Worm (Caenorhabditis elegans) whole organism, early embryonic: ENCODE data around the gene T27E7.9.

Source experiments
- B0310.2 ChIP-seq: sonication (generic microtip); optimal IDR thresholded peaks from 2 replicates; lab custom pipeline; 2016; ENCODE audit warnings: mild to moderate bottlenecking, missing genetic modification characterization, missing compliant biosample characterization
- F13C5.2 ChIP-seq: sonication (generic microtip); optimal IDR thresholded peaks from 2 replicates; lab custom pipeline; 2017; ENCODE audit warnings: mild to moderate bottlenecking, missing genetic modification characterization, inconsistent platforms, missing compliant biosample characterization
- ama-1 ChIP-seq: fragments of 150-350 bp; optimal IDR thresholded peaks from 2 replicates; lab custom pipeline; 2014
- ceh-13 ChIP-seq: fragments of 200-800 bp; sonication (Bioruptor generic); optimal IDR thresholded peaks from 2 replicates; lab custom pipeline; 2018; ENCODE audit warnings: mild to moderate bottlenecking, missing genetic modification characterization, missing compliant biosample characterization
- ceh-36 ChIP-seq: sonication (generic microtip); optimal IDR thresholded peaks from 2 replicates; lab custom pipeline; 2016; ENCODE audit warnings: missing genetic modification characterization, inconsistent platforms, missing compliant biosample characterization
- ets-7 ChIP-seq: sonication (generic microtip); optimal IDR thresholded peaks from 2 replicates; lab custom pipeline; 2016; ENCODE audit warnings: missing genotype, missing genetic modification characterization, missing compliant biosample characterization
- flt-1 ChIP-seq: fragments of 200-800 bp; sonication (Bioruptor generic); IDR thresholded peaks from 2 replicates; pipeline ENCODE4 v1.3.6; 2022; ENCODE audit warnings: missing genetic modification characterization, missing compliant biosample characterization
- hmbx-1 ChIP-seq: sonication (generic microtip); optimal IDR thresholded peaks from 2 replicates; lab custom pipeline; 2016; ENCODE audit warnings: mild to moderate bottlenecking, missing genetic modification characterization, missing compliant biosample characterization
- hmg-4 ChIP-seq: fragments of 200-800 bp; sonication (Bioruptor generic); optimal IDR thresholded peaks from 2 replicates; lab custom pipeline; 2018; ENCODE audit warnings: mild to moderate bottlenecking, missing genetic modification characterization, missing compliant biosample characterization
- scrt-1 ChIP-seq: fragments of 200-800 bp; sonication (Bioruptor generic); IDR thresholded peaks from 2 replicates; pipeline ENCODE4 v1.3.6; 2022; ENCODE audit warnings: missing genetic modification characterization, missing compliant biosample characterization
- sea-1 ChIP-seq: fragments of 200-800 bp; sonication (Bioruptor generic); conservative IDR thresholded peaks from 2 replicates; pipeline ENCODE4 v1.3.6; 2022; ENCODE audit warnings: missing genetic modification characterization, missing compliant biosample characterization
- tbx-11 ChIP-seq: fragments of 200-800 bp; sonication (Bioruptor generic); IDR thresholded peaks from 2 replicates; pipeline ENCODE4 v1.3.6; 2022; ENCODE audit warnings: missing genetic modification characterization, missing compliant biosample characterization
- tra-4 ChIP-seq: sonication (generic microtip); optimal IDR thresholded peaks from 2 replicates; lab custom pipeline; 2017; ENCODE audit warnings: missing genetic modification characterization, missing compliant biosample characterization

DNA sequence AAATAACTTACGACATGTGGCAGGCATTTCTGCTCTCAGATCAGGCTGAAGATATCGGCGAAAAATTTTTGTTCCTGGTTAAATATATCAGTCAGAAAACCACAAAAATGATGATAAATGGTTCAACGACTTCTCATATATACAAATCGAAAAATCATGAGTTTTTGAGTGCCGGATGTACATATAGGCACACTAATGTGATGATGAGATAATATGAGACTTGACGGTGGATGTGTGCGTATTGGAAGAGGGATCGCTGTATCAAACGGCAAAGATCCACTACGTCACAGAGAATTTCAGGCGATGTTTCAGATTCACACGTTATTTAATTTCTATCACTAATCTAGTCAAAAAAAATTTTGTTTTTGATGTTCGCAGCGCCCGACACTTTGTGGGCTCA, 23.4 kb upstream of the T27E7.9 start, which contains the start of gene glb-34:
- no peak for TF ChIP-seq tra-4 (tag; lab: Kevin White, UChicago)
- TF ChIP-seq ama-1 (lab: Kevin White, UChicago): no peak
- no peak for TF ChIP-seq F13C5.2
- TF ChIP-seq scrt-1 (GFP tag; lab: Robert Waterston, UW): no peak
- TF ChIP-seq flt-1 (GFP tag; lab: Robert Waterston, UW): no peak
- no peak for TF ChIP-seq ceh-36 (tag; lab: Kevin White, UChicago)
- no peak for TF ChIP-seq hmg-4 (GFP tag; lab: Kevin White, UChicago)
- TF ChIP-seq tbx-11 (GFP tag; lab: Robert Waterston, UW): no peak
- TF ChIP-seq hmbx-1 (tag; lab: Kevin White, UChicago): no peak
- TF ChIP-seq ets-7: no peak
- TF ChIP-seq sea-1 (GFP tag; lab: Robert Waterston, UW): no peak
- TF ChIP-seq ceh-13: no peak
- TF ChIP-seq B0310.2 (tag; lab: Kevin White, UChicago): no peak
